Worm (Caenorhabditis elegans) whole organism, young adult: ENCODE results near the gene srlf-30.

Source experiments
- B0019.2 ChIP-seq: fragments of 200-800 bp; sonication (Bioruptor generic); conservative IDR thresholded peaks from 2 replicates; pipeline ENCODE4 v1.3.6; 2022; ENCODE audit warnings: missing genetic modification reagents, missing genetic modification characterization, missing compliant biosample characterization
- C06A6.2 ChIP-seq: fragments of 200-800 bp; sonication (Bioruptor generic); conservative IDR thresholded peaks from 2 replicates; pipeline ENCODE4 v1.3.6; 2022; ENCODE audit warnings: missing genetic modification characterization, missing compliant biosample characterization
- C17E4.6 ChIP-seq: fragments of 200-800 bp; sonication (Bioruptor generic); IDR thresholded peaks from 2 replicates; pipeline ENCODE4 v1.3.6; 2022; ENCODE audit warnings: missing genetic modification reagents, missing genetic modification characterization, missing compliant biosample characterization
- F10E7.11 ChIP-seq: sonication (generic microtip); optimal IDR thresholded peaks from 2 replicates; lab custom pipeline; 2017; ENCODE audit warnings: mild to moderate bottlenecking, missing genetic modification characterization, moderate library complexity, missing compliant biosample characterization
- F49E8.2 ChIP-seq: sonication (generic microtip); optimal IDR thresholded peaks from 3 replicates; lab custom pipeline; 2017; ENCODE audit warnings: missing genetic modification characterization, mild to moderate bottlenecking, missing compliant biosample characterization, antibody characterized with exemption, moderate library complexity; ENCODE audit not compliant: insufficient read depth
- Y53G8AR.9 ChIP-seq: fragments of 200-800 bp; sonication (Bioruptor generic); conservative IDR thresholded peaks from 2 replicates; pipeline ENCODE4 v1.3.6; 2022; ENCODE audit warnings: missing genetic modification reagents, missing genetic modification characterization, missing compliant biosample characterization
- Y67H2A.10 ChIP-seq: fragments of 200-800 bp; sonication (Bioruptor generic); conservative IDR thresholded peaks from 2 replicates; pipeline ENCODE4 v1.3.6; 2022; ENCODE audit warnings: missing genetic modification reagents, missing genetic modification characterization, missing compliant biosample characterization
- ZK185.1 ChIP-seq: sonication (generic microtip); optimal IDR thresholded peaks from 2 replicates; lab custom pipeline; 2016; ENCODE audit warnings: mild to moderate bottlenecking, missing genetic modification characterization, missing compliant biosample characterization; ENCODE audit not compliant: poor library complexity, severe bottlenecking
- athp-1 ChIP-seq: sonication (generic microtip); optimal IDR thresholded peaks from 2 replicates; lab custom pipeline; 2017; ENCODE audit warnings: mild to moderate bottlenecking, missing genetic modification characterization, missing compliant biosample characterization
- attf-3 ChIP-seq: fragments of 200-800 bp; sonication (Bioruptor generic); conservative IDR thresholded peaks from 2 replicates; pipeline ENCODE4 v1.3.6; 2022; ENCODE audit warnings: missing genetic modification reagents, missing genetic modification characterization, missing compliant biosample characterization
- cebp-2 ChIP-seq: fragments of 200-800 bp; sonication (Bioruptor generic); IDR thresholded peaks from 2 replicates; pipeline ENCODE4 v1.3.6; 2022; ENCODE audit warnings: missing genetic modification characterization, missing compliant biosample characterization
- ceh-40 ChIP-seq: fragments of 200-800 bp; sonication (Bioruptor generic); IDR thresholded peaks from 2 replicates; pipeline ENCODE4 v1.3.6; 2022; ENCODE audit warnings: missing genetic modification characterization, missing compliant biosample characterization
- dox-1 ChIP-seq: fragments of 200-800 bp; sonication (Bioruptor generic); IDR thresholded peaks from 2 replicates; pipeline ENCODE4 v1.3.6; 2022; ENCODE audit warnings: missing genetic modification reagents, missing genetic modification characterization, missing compliant biosample characterization
- efl-1 ChIP-seq: fragments of 150-350 bp; optimal IDR thresholded peaks from 2 replicates; lab custom pipeline; 2014; ENCODE audit warnings: missing biosample characterization, missing genetic modification reagents, missing genetic modification characterization
- egl-44 ChIP-seq: fragments of 200-800 bp; sonication (Bioruptor generic); IDR thresholded peaks from 2 replicates; pipeline ENCODE4 v1.3.6; 2022; ENCODE audit warnings: missing genetic modification reagents, missing genetic modification characterization, missing compliant biosample characterization
- ekl-4 ChIP-seq: fragments of 200-800 bp; sonication (Bioruptor generic); IDR thresholded peaks from 2 replicates; pipeline ENCODE4 v1.3.6; 2022; ENCODE audit warnings: missing genetic modification reagents, missing genetic modification characterization, missing compliant biosample characterization
- fkh-3 ChIP-seq: sonication (generic microtip); optimal IDR thresholded peaks from 2 replicates; lab custom pipeline; 2016; ENCODE audit warnings: mild to moderate bottlenecking, missing genetic modification characterization, missing compliant biosample characterization
- hlh-12 ChIP-seq: sonication (generic microtip); optimal IDR thresholded peaks from 2 replicates; lab custom pipeline; 2016; ENCODE audit warnings: missing genetic modification characterization, missing compliant biosample characterization
- hsf-1 ChIP-seq: fragments of 200-800 bp; sonication (Bioruptor generic); IDR thresholded peaks from 2 replicates; pipeline ENCODE4 v1.3.6; 2022; ENCODE audit warnings: missing genetic modification reagents, missing genetic modification characterization, missing compliant biosample characterization
- lin-26 ChIP-seq: fragments of 200-800 bp; sonication (Bioruptor generic); IDR thresholded peaks from 2 replicates; pipeline ENCODE4 v1.3.6; 2022; ENCODE audit warnings: missing genetic modification reagents, missing genetic modification characterization, missing compliant biosample characterization
- lin-35 ChIP-seq, 3 experiments: fragments of 150-350 bp in 2 of 3; sonication (generic microtip) in 1 of 3; optimal IDR thresholded peaks; 2 replicates each; lab custom pipeline; 2014 to 2018; ENCODE audit warnings: missing biosample characterization in 3 of 3, missing genetic modification characterization in 3 of 3, missing genetic modification reagents in 3 of 3
- lin-40 ChIP-seq: sonication (generic microtip); optimal IDR thresholded peaks from 2 replicates; lab custom pipeline; 2016; ENCODE audit warnings: missing genetic modification characterization, mild to moderate bottlenecking, missing compliant biosample characterization, missing genotype, missing genetic modification reagents
- lsy-27 ChIP-seq: sonication (generic microtip); optimal IDR thresholded peaks from 2 replicates; lab custom pipeline; 2017; ENCODE audit warnings: missing genetic modification characterization, mild to moderate bottlenecking, missing compliant biosample characterization, antibody characterized with exemption, missing genotype, borderline replicate concordance; ENCODE audit not compliant: insufficient read depth
- madf-10 ChIP-seq: sonication (generic microtip); optimal IDR thresholded peaks from 2 replicates; lab custom pipeline; 2016; ENCODE audit warnings: mild to moderate bottlenecking, missing genetic modification characterization, missing compliant biosample characterization
- mcd-1 ChIP-seq: fragments of 200-800 bp; sonication (Bioruptor generic); IDR thresholded peaks from 2 replicates; pipeline ENCODE4 v1.3.6; 2022; ENCODE audit warnings: missing genetic modification reagents, missing genetic modification characterization, missing compliant biosample characterization
- mel-28 ChIP-seq: sonication (generic microtip); optimal IDR thresholded peaks from 2 replicates; lab custom pipeline; 2016; ENCODE audit warnings: borderline replicate concordance, mild to moderate bottlenecking, missing genetic modification characterization, missing compliant biosample characterization
- nfya-1 ChIP-seq: sonication (generic microtip); optimal IDR thresholded peaks from 2 replicates; lab custom pipeline; 2017; ENCODE audit warnings: antibody characterized with exemption, missing compliant biosample characterization, missing genetic modification characterization, borderline replicate concordance; ENCODE audit not compliant: insufficient read depth
- nfyb-1 ChIP-seq: fragments of 200-800 bp; sonication (Bioruptor generic); IDR thresholded peaks from 2 replicates; pipeline ENCODE4 v1.3.6; 2022; ENCODE audit warnings: missing genetic modification reagents, missing genetic modification characterization, missing compliant biosample characterization
- nhr-27 ChIP-seq: fragments of 200-800 bp; sonication (Bioruptor generic); optimal IDR thresholded peaks from 2 replicates; lab custom pipeline; 2018; ENCODE audit warnings: mild to moderate bottlenecking, missing genetic modification characterization, moderate library complexity, missing compliant biosample characterization
- nhr-90 ChIP-seq: sonication (generic microtip); optimal IDR thresholded peaks from 2 replicates; lab custom pipeline; 2016; ENCODE audit warnings: missing genotype, mild to moderate bottlenecking, missing genetic modification characterization, missing compliant biosample characterization
- sea-2 ChIP-seq: fragments of 200-800 bp; sonication (Bioruptor generic); IDR thresholded peaks from 2 replicates; pipeline ENCODE4 v1.3.6; 2022; ENCODE audit warnings: missing genetic modification characterization, missing compliant biosample characterization
- somi-1 ChIP-seq: fragments of 200-800 bp; sonication (Bioruptor generic); optimal IDR thresholded peaks from 2 replicates; lab custom pipeline; 2018; ENCODE audit warnings: mild to moderate bottlenecking, missing genetic modification characterization, missing compliant biosample characterization
- unc-130 ChIP-seq: sonication (generic microtip); optimal IDR thresholded peaks from 2 replicates; lab custom pipeline; 2016; ENCODE audit warnings: missing genetic modification reagents, missing genetic modification characterization, missing compliant biosample characterization
- unc-62 ChIP-seq: fragments of 150-350 bp; optimal IDR thresholded peaks from 2 replicates; lab custom pipeline; 2014; ENCODE audit warnings: missing biosample characterization, missing genetic modification reagents, missing genetic modification characterization
- ztf-25 ChIP-seq: fragments of 200-800 bp; sonication (Bioruptor generic); IDR thresholded peaks from 2 replicates; pipeline ENCODE4 v1.3.6; 2022; ENCODE audit warnings: missing genetic modification reagents, missing genetic modification characterization, missing compliant biosample characterization

srlf-30 gene

ce11 chrIV:10861102-10861501, 39.1 kb upstream of the srlf-30 start, which contains the start of gene rbm-22:
Gene rbm-22, plus strand, starts transcription at chrIV:10861402.
- TF ChIP-seq nfyb-1 (GFP tag; lab: Robert Waterston, UW) (no peak), hlh-12 (tag; lab: Kevin White, UChicago) (no peak)

ce11 chrIV:10864031-10864430, 36.2 kb upstream of the srlf-30 start, which contains the start of gene nish-1:
Gene nish-1, plus strand, starts transcription at chrIV:10864331.
- no peak for TF ChIP-seq nfya-1 (tag; lab: Kevin White, UChicago)
- TF ChIP-seq ZK185.1 (tag; lab: Kevin White, UChicago) = no peak
- no peak for TF ChIP-seq unc-62
- TF ChIP-seq Y67H2A.10 = no peak
- TF ChIP-seq efl-1 (GFP tag; lab: Kevin White, UChicago) = no peak
- no peak for TF ChIP-seq athp-1 (tag; lab: Kevin White, UChicago)
- no peak for TF ChIP-seq lsy-27 (tag; lab: Kevin White, UChicago)
- no peak for TF ChIP-seq C17E4.6 (GFP tag; lab: Robert Waterston, UW)
- no peak for TF ChIP-seq Y53G8AR.9 (GFP tag; lab: Robert Waterston, UW)
- no peak for TF ChIP-seq somi-1 (GFP tag; lab: Kevin White, UChicago)
- TF ChIP-seq C06A6.2 = no peak
- TF ChIP-seq F49E8.2 = no peak
- no peak for TF ChIP-seq cebp-2 (GFP tag; lab: Robert Waterston, UW)
- no peak for TF ChIP-seq lin-40

- TF ChIP-seq nhr-90 (tag; lab: Kevin White, UChicago) (no peak), dox-1 (GFP tag; lab: Robert Waterston, UW) (no peak), attf-3 (GFP tag; lab: Robert Waterston, UW) (no peak), nhr-27 (tag; lab: Kevin White, UChicago) (no peak), nfyb-1 (GFP tag; lab: Robert Waterston, UW) (no peak), fkh-3 (no peak), F49E8.2 (no peak), ceh-40 (GFP tag; lab: Robert Waterston, UW) (no peak), lin-26 (GFP tag; lab: Robert Waterston, UW) (no peak), egl-44 (GFP tag; lab: Robert Waterston, UW) (no peak), madf-10 (tag; lab: Kevin White, UChicago) (no peak)
Observed at ce11 chrIV:10867370-10868146, 32.6 kb upstream of the srlf-30 start.

- TF ChIP-seq ekl-4 (GFP tag; lab: Robert Waterston, UW) (no peak), mcd-1 (no peak), lin-35 (GFP tag; optimal IDR thresholded peaks at IDR 0.05; lab: Kevin White, UChicago) (no peak), mel-28 (tag; lab: Kevin White, UChicago) (no peak), B0019.2 (GFP tag; lab: Robert Waterston, UW) (no peak), ztf-25 (GFP tag; lab: Robert Waterston, UW) (no peak), unc-130 (GFP tag; lab: Kevin White, UChicago) (no peak), attf-3 (GFP tag; lab: Robert Waterston, UW) (no peak), hsf-1 (GFP tag; lab: Robert Waterston, UW) (no peak), efl-1 (GFP tag; lab: Kevin White, UChicago) (no peak), sea-2 (GFP tag; lab: Robert Waterston, UW) (no peak), F10E7.11 (tag; lab: Kevin White, UChicago) (no peak)
Observed at ce11 chrIV:10868629-10869251, 31.4 kb upstream of the srlf-30 start, which contains the start of gene F13E9.11. Gene F13E9.11, minus strand, starts transcription at chrIV:10869135.
